Fruit fly (Drosophila melanogaster) whole organism, embryonic: ENCODE data around the gene CG12096.

Experiments used
- Bteb2 ChIP-seq: fragments of 200-800 bp; sonication (Bioruptor generic); optimal IDR thresholded peaks from 2 replicates; lab custom pipeline; 2016; ENCODE audit warnings: missing biosample characterization, missing genetic modification characterization
- CG1024 ChIP-seq: fragments of 200-800 bp; sonication (Bioruptor generic); IDR thresholded peaks from 2 replicates; pipeline ENCODE4 v1.3.6; 2022; ENCODE audit warnings: missing biosample characterization, missing genetic modification characterization
- CG12155 ChIP-seq: fragments of 200-800 bp; sonication (Bioruptor generic); optimal IDR thresholded peaks from 3 replicates; lab custom pipeline; 2016; ENCODE audit warnings: missing biosample characterization, missing genetic modification characterization
- CG12769 ChIP-seq: fragments of 200-800 bp; sonication (Bioruptor generic); optimal IDR thresholded peaks from 2 replicates; lab custom pipeline; 2019; ENCODE audit warnings: missing biosample characterization, mild to moderate bottlenecking, missing genetic modification characterization, moderate library complexity
- CG14050 ChIP-seq: fragments of 200-800 bp; sonication (Bioruptor generic); IDR thresholded peaks from 3 replicates; pipeline ENCODE4 v1.3.6; 2022; ENCODE audit warnings: missing biosample characterization, missing genetic modification characterization
- CG1602 ChIP-seq: fragments of 200-800 bp; sonication (Bioruptor generic); optimal IDR thresholded peaks from 3 replicates; lab custom pipeline; 2016; ENCODE audit warnings: missing biosample characterization, missing genetic modification characterization
- CG2202 ChIP-seq: fragments of 200-800 bp; sonication (Bioruptor generic); optimal IDR thresholded peaks from 2 replicates; lab custom pipeline; 2018; ENCODE audit warnings: missing biosample characterization, mild to moderate bottlenecking, missing genetic modification characterization
- CG2712 ChIP-seq: fragments of 200-800 bp; optimal IDR thresholded peaks from 3 replicates; lab custom pipeline; 2019; ENCODE audit warnings: missing biosample characterization, mild to moderate bottlenecking, missing genetic modification characterization, moderate library complexity
- CG30020 ChIP-seq: fragments of 200-800 bp; optimal IDR thresholded peaks from 2 replicates; lab custom pipeline; 2019; ENCODE audit warnings: missing biosample characterization, mild to moderate bottlenecking, missing genetic modification characterization, moderate library complexity
- CG30431 ChIP-seq: fragments of 200-800 bp; sonication (Bioruptor generic); optimal IDR thresholded peaks from 2 replicates; lab custom pipeline; 2017; ENCODE audit warnings: missing biosample characterization, missing genetic modification characterization
- CG4617 ChIP-seq: fragments of 200-800 bp; sonication (Bioruptor generic); optimal IDR thresholded peaks from 3 replicates; lab custom pipeline; 2016; ENCODE audit warnings: missing biosample characterization, missing genetic modification characterization, borderline replicate concordance
- CG7357 ChIP-seq: fragments of 200-800 bp; sonication (Bioruptor generic); IDR thresholded peaks from 3 replicates; pipeline ENCODE4 v1.3.6; 2022; ENCODE audit warnings: missing biosample characterization, missing genetic modification characterization
- CG8281 ChIP-seq: fragments of 200-800 bp; sonication (Bioruptor generic); optimal IDR thresholded peaks from 2 replicates; lab custom pipeline; 2018; ENCODE audit warnings: missing biosample characterization, mild to moderate bottlenecking, missing genetic modification characterization, moderate library complexity
- CG9817 ChIP-seq: fragments of 200-800 bp; sonication (Bioruptor generic); optimal IDR thresholded peaks from 2 replicates; lab custom pipeline; 2018; ENCODE audit warnings: missing biosample characterization, mild to moderate bottlenecking, missing genetic modification characterization, moderate library complexity
- Deaf1 ChIP-seq: fragments of 200-800 bp; optimal IDR thresholded peaks from 3 replicates; lab custom pipeline; 2019; ENCODE audit warnings: missing biosample characterization, mild to moderate bottlenecking, missing genetic modification characterization, moderate library complexity
- H15 ChIP-seq: fragments of 200-800 bp; sonication (Bioruptor generic); IDR thresholded peaks from 3 replicates; pipeline ENCODE4 v1.3.6; 2022; ENCODE audit warnings: missing biosample characterization, missing genetic modification characterization
- HmgZ ChIP-seq: fragments of 200-800 bp; sonication (Bioruptor generic); optimal IDR thresholded peaks from 2 replicates; lab custom pipeline; 2018; ENCODE audit warnings: missing biosample characterization, mild to moderate bottlenecking, missing genetic modification characterization
- Nf-YA ChIP-seq: fragments of 200-800 bp; sonication (Bioruptor generic); IDR thresholded peaks from 2 replicates; pipeline ENCODE4 v1.3.6; 2022; ENCODE audit warnings: missing biosample characterization, missing genetic modification characterization
- NfI ChIP-seq: fragments of 200-800 bp; sonication (Bioruptor generic); optimal IDR thresholded peaks from 3 replicates; lab custom pipeline; 2018; ENCODE audit warnings: missing biosample characterization, mild to moderate bottlenecking, missing genetic modification characterization, moderate library complexity
- Oaz ChIP-seq: fragments of 200-800 bp; sonication (Bioruptor generic); IDR thresholded peaks from 2 replicates; pipeline ENCODE4 v1.3.6; 2022; ENCODE audit warnings: missing biosample characterization, missing genetic modification characterization
- Six4 ChIP-seq: fragments of 200-800 bp; sonication (Bioruptor generic); optimal IDR thresholded peaks from 2 replicates; lab custom pipeline; 2016; ENCODE audit warnings: missing biosample characterization, missing genetic modification characterization
- Spps ChIP-seq: fragments of 200-800 bp; sonication (Bioruptor generic); optimal IDR thresholded peaks from 2 replicates; lab custom pipeline; 2018; ENCODE audit warnings: missing biosample characterization, mild to moderate bottlenecking, missing genetic modification characterization
- Sry-δ ChIP-seq: fragments of 200-800 bp; sonication (Bioruptor generic); optimal IDR thresholded peaks from 2 replicates; lab custom pipeline; 2016; ENCODE audit warnings: missing biosample characterization, missing genetic modification characterization
- Xrp1 ChIP-seq: fragments of 200-800 bp; sonication (Bioruptor generic); IDR thresholded peaks from 2 replicates; pipeline ENCODE4 v1.3.6; 2022; ENCODE audit warnings: missing biosample characterization, missing genetic modification characterization
- bab2 ChIP-seq: fragments of 200-800 bp; sonication (Bioruptor generic); optimal IDR thresholded peaks from 2 replicates; lab custom pipeline; 2016; ENCODE audit warnings: missing biosample characterization, missing genetic modification characterization
- caup ChIP-seq: fragments of 200-800 bp; sonication (Bioruptor generic); optimal IDR thresholded peaks from 3 replicates; lab custom pipeline; 2017; ENCODE audit warnings: missing biosample characterization, mild to moderate bottlenecking, missing genetic modification characterization, moderate library complexity; ENCODE audit not compliant: severe bottlenecking
- crol ChIP-seq: fragments of 200-800 bp; sonication (Bioruptor generic); IDR thresholded peaks from 2 replicates; pipeline ENCODE4 v1.3.6; 2022; ENCODE audit warnings: missing biosample characterization, missing genetic modification characterization
- danr ChIP-seq: fragments of 200-800 bp; sonication (Bioruptor generic); IDR thresholded peaks from 2 replicates; pipeline ENCODE4 v1.3.6; 2022; ENCODE audit warnings: missing biosample characterization, missing genetic modification characterization
- dimm ChIP-seq: fragments of 200-800 bp; sonication (Bioruptor generic); IDR thresholded peaks from 2 replicates; pipeline ENCODE4 v1.3.6; 2022; ENCODE audit warnings: missing biosample characterization, missing genetic modification characterization
- ems ChIP-seq: fragments of 200-800 bp; sonication (Bioruptor generic); optimal IDR thresholded peaks from 3 replicates; lab custom pipeline; 2016; ENCODE audit warnings: missing biosample characterization, missing genetic modification characterization
- gfzf ChIP-seq: fragments of 200-800 bp; sonication (Bioruptor generic); optimal IDR thresholded peaks from 2 replicates; lab custom pipeline; 2016; ENCODE audit warnings: missing biosample characterization, mild to moderate bottlenecking, missing genetic modification characterization, moderate library complexity
- grau ChIP-seq: fragments of 200-800 bp; optimal IDR thresholded peaks from 3 replicates; lab custom pipeline; 2019; ENCODE audit warnings: missing biosample characterization, mild to moderate bottlenecking, missing genetic modification characterization, moderate library complexity
- hkb ChIP-seq, 2 experiments: fragments of 200-800 bp in 1 of 2; fragments of >200 bp in 1 of 2; sonication (Bioruptor generic) in 1 of 2; IDR thresholded peaks in 1 of 2; optimal IDR thresholded peaks in 1 of 2; 2 replicates each; pipeline versions ENCODE4 v1.3.6 to Lab custom; 2017 to 2022; ENCODE audit warnings: missing biosample characterization in 1 of 2, missing genetic modification characterization in 1 of 2
- jumu ChIP-seq: fragments of 200-800 bp; sonication (Bioruptor generic); optimal IDR thresholded peaks from 3 replicates; lab custom pipeline; 2016; ENCODE audit warnings: missing biosample characterization, missing genetic modification characterization
- lab ChIP-seq: fragments of 200-800 bp; sonication (Bioruptor generic); optimal IDR thresholded peaks from 3 replicates; lab custom pipeline; 2017; ENCODE audit warnings: missing biosample characterization, missing genetic modification characterization, mild to moderate bottlenecking, moderate library complexity, missing genetic modification reagents
- mirr ChIP-seq: fragments of 200-800 bp; sonication (Bioruptor generic); optimal IDR thresholded peaks from 3 replicates; lab custom pipeline; 2018; ENCODE audit warnings: missing biosample characterization, mild to moderate bottlenecking, missing genetic modification characterization
- nerfin-1 ChIP-seq: fragments of 200-800 bp; sonication (Bioruptor generic); optimal IDR thresholded peaks from 3 replicates; lab custom pipeline; 2019; ENCODE audit warnings: missing biosample characterization, mild to moderate bottlenecking, missing genetic modification characterization, moderate library complexity
- phol ChIP-seq: fragments of 200-800 bp; sonication (Bioruptor generic); optimal IDR thresholded peaks from 3 replicates; lab custom pipeline; 2018; ENCODE audit warnings: missing biosample characterization, mild to moderate bottlenecking, missing genetic modification characterization, moderate library complexity
- pita ChIP-seq: fragments of 200-800 bp; sonication (Bioruptor generic); optimal IDR thresholded peaks from 2 replicates; lab custom pipeline; 2017; ENCODE audit warnings: missing biosample characterization, mild to moderate bottlenecking, missing genetic modification characterization
- pzg ChIP-seq: fragments of 200-800 bp; sonication (Bioruptor generic); optimal IDR thresholded peaks from 3 replicates; lab custom pipeline; 2018; ENCODE audit warnings: missing biosample characterization, mild to moderate bottlenecking, missing genetic modification characterization, moderate library complexity
- ranshi ChIP-seq: fragments of 200-800 bp; sonication (Bioruptor generic); IDR thresholded peaks from 2 replicates; pipeline ENCODE4 v1.3.6; 2022; ENCODE audit warnings: missing biosample characterization, missing genetic modification characterization
- repo ChIP-seq: fragments of 200-800 bp; sonication (Bioruptor generic); optimal IDR thresholded peaks from 2 replicates; lab custom pipeline; 2016; ENCODE audit warnings: missing biosample characterization, missing genetic modification characterization
- run ChIP-seq: fragments of 200-800 bp; sonication (Bioruptor generic); optimal IDR thresholded peaks from 3 replicates; lab custom pipeline; 2018; ENCODE audit warnings: missing biosample characterization, mild to moderate bottlenecking, missing genetic modification characterization
- sd ChIP-seq: fragments of 200-800 bp; sonication (Bioruptor generic); optimal IDR thresholded peaks from 3 replicates; lab custom pipeline; 2018; ENCODE audit warnings: missing biosample characterization, mild to moderate bottlenecking, missing genetic modification characterization, moderate library complexity
- trem ChIP-seq: fragments of 200-800 bp; optimal IDR thresholded peaks from 3 replicates; lab custom pipeline; 2019; ENCODE audit warnings: missing biosample characterization, mild to moderate bottlenecking, missing genetic modification characterization, moderate library complexity
- vvl ChIP-seq: fragments of 200-800 bp; sonication (Bioruptor generic); IDR thresholded peaks from 2 replicates; pipeline ENCODE4 v1.3.6; 2022; ENCODE audit warnings: missing biosample characterization, missing genetic modification characterization
- yki ChIP-seq: fragments of >200 bp; optimal IDR thresholded peaks from 3 replicates; lab custom pipeline; 2018
- zen ChIP-seq: fragments of 200-800 bp; sonication (Bioruptor generic); optimal IDR thresholded peaks from 3 replicates; lab custom pipeline; 2018; ENCODE audit warnings: missing biosample characterization, mild to moderate bottlenecking, missing genetic modification characterization, moderate library complexity
- zfh1 ChIP-seq: fragments of 200-800 bp; sonication (Bioruptor generic); IDR thresholded peaks from 3 replicates; pipeline ENCODE4 v1.3.6; 2022; ENCODE audit warnings: missing biosample characterization, missing genetic modification characterization

The CG12096 gene

DNA sequence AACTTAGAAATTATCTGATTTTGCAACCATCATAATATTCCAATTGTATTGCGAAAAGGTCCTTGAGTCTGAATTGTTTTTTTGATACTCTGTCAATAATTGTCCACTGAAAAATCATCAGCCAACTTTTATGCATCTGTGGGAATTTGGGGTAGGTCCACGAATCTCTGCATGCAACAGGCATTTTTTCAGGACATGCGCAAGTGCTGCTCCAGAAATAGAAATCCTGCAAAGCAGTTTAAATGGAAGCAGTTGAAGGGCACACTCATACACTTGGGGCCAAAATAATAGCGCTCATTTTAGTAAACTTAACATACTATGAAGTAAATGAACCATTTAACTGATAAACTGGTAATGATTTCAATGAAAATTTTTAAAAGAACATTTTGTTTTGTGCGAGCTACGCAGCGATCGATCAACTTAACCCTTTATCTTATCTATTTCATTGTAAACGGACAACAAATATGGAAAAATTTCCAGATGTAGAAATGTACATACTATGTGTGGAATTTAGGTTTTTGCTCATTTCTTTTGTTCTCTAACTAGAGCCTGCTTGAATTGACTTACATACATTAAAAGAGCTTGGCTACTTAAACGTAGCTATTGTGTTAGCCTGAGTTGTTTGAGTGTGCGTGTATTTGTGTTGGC is 29.1 kb upstream of the CG12096 start (continued):
- TF ChIP-seq caup (GFP tag; lab: Kevin White, UChicago) (peak; percentile 63), CG1602 (GFP tag; lab: Kevin White, UChicago) (peak; percentile 73), CG1024 (GFP tag; lab: Robert Waterston, UW) (0 out of 2 replicates have a peak, but pooled peaks have one; percentile 38), sd (tag; lab: Kevin White, UChicago) (peak; percentile 69), CG8281 (tag; lab: Kevin White, UChicago) (peak; percentile 52), CG9817 (peak; percentile 53), ems (peak; percentile 67), Bteb2 (GFP tag; lab: Kevin White, UChicago) (peak; percentile 51), vvl (0 out of 2 replicates have a peak, but pooled peaks have one; percentile 15), danr (GFP tag; lab: Robert Waterston, UW) (peak; percentile 33; the same call in 1 of the 2 replicates), CG2202 (tag; lab: Kevin White, UChicago) (peak; percentile 41), Nf-YA (GFP tag; lab: Robert Waterston, UW) (peak; percentile 40; the same call in 1 of the 2 replicates), nerfin-1 (tag; lab: Kevin White, UChicago) (peak; percentile 92), Spps (tag; lab: Kevin White, UChicago) (peak; percentile 54), lab (peak; percentile 81), Oaz (GFP tag; lab: Robert Waterston, UW) (no peak), NfI (peak; percentile 66), jumu (peak; percentile 55), phol (tag; lab: Kevin White, UChicago) (peak; percentile 80), CG12155 (GFP tag; lab: Kevin White, UChicago) (peak; percentile 39), CG12769 (tag; lab: Kevin White, UChicago) (peak; percentile 50), run (tag; lab: Kevin White, UChicago) (peak; percentile 19), trem (tag; lab: Kevin White, UChicago) (peak; percentile 61), zfh1 (GFP tag; lab: Robert Waterston, UW) (peak; percentile 53; the same call in 2 of the 3 replicates), mirr (GFP tag; lab: Kevin White, UChicago) (peak; percentile 61), pita (no peak), hkb (optimal IDR thresholded peaks at IDR 0.05; lab: Kevin White, UChicago) (no peak), hkb (GFP tag; IDR thresholded peaks at IDR 0.05; lab: Robert Waterston, UW) (peak; percentile 70), CG4617 (peak; percentile 20), zen (tag; lab: Kevin White, UChicago) (peak; percentile 50), H15 (no peak), gfzf (GFP tag; lab: Kevin White, UChicago) (no peak), CG2712 (tag; lab: Kevin White, UChicago) (peak; percentile 77), grau (tag; lab: Kevin White, UChicago) (peak; percentile 82), Deaf1 (tag; lab: Kevin White, UChicago) (peak; percentile 34), CG30431 (peak; percentile 61), Six4 (GFP tag; lab: Kevin White, UChicago) (peak; percentile 61), crol (GFP tag; lab: Robert Waterston, UW) (no peak), bab2 (GFP tag; lab: Kevin White, UChicago) (peak; percentile 52), CG30020 (tag; lab: Kevin White, UChicago) (peak; percentile 35), Sry-δ (peak; percentile 2), dimm (GFP tag; lab: Robert Waterston, UW) (no peak), CG7357 (GFP tag; lab: Robert Waterston, UW) (no peak), CG14050 (GFP tag; lab: Robert Waterston, UW) (peak; percentile 28; the same call in 1 of the 3 replicates), HmgZ (tag; lab: Kevin White, UChicago) (peak; percentile 56), yki (lab: Kevin White, UChicago) (no peak), pzg (GFP tag; lab: Kevin White, UChicago) (no peak), repo (peak; percentile 52), Xrp1 (GFP tag; lab: Robert Waterston, UW) (peak; percentile 57; the same call in 1 of the 2 replicates), ranshi (no peak)
